Fruit fly (Drosophila melanogaster) whole organism, embryonic: ENCODE data around the gene CG43354.

ENCODE experiments used
- Atf-2 ChIP-seq: fragments of 200-800 bp; sonication (Bioruptor generic); optimal IDR thresholded peaks from 2 replicates; lab custom pipeline; 2016; ENCODE audit warnings: missing biosample characterization, missing genetic modification characterization
- Atf6 ChIP-seq: fragments of 200-800 bp; sonication (Bioruptor generic); IDR thresholded peaks from 2 replicates; pipeline ENCODE4 v1.3.6; 2022; ENCODE audit warnings: missing biosample characterization, missing genetic modification characterization
- B-H2 ChIP-seq: fragments of 200-800 bp; sonication (Bioruptor generic); optimal IDR thresholded peaks from 2 replicates; lab custom pipeline; 2018; ENCODE audit warnings: missing biosample characterization, mild to moderate bottlenecking, missing genetic modification characterization
- BEAF-32 ChIP-seq: fragments of 200-800 bp; sonication (Bioruptor generic); optimal IDR thresholded peaks from 3 replicates; lab custom pipeline; 2017; ENCODE audit warnings: missing biosample characterization, missing genetic modification characterization, mild to moderate bottlenecking, moderate library complexity, missing genetic modification reagents
- CG10366 ChIP-seq: fragments of 200-800 bp; sonication (Bioruptor generic); IDR thresholded peaks from 2 replicates; pipeline ENCODE4 v1.3.6; 2022; ENCODE audit warnings: missing biosample characterization, missing genetic modification characterization
- CG10654 ChIP-seq: fragments of 200-800 bp; sonication (Bioruptor generic); optimal IDR thresholded peaks from 2 replicates; lab custom pipeline; 2016; ENCODE audit warnings: missing biosample characterization, missing genetic modification characterization
- CG11398 ChIP-seq: fragments of 200-800 bp; sonication (Bioruptor generic); optimal IDR thresholded peaks from 2 replicates; lab custom pipeline; 2016; ENCODE audit warnings: missing biosample characterization, missing genetic modification characterization
- CG11696 ChIP-seq: fragments of 200-800 bp; sonication (Bioruptor generic); IDR thresholded peaks from 2 replicates; pipeline ENCODE4 v1.3.6; 2022; ENCODE audit warnings: missing biosample characterization, missing genetic modification characterization
- CG14710 ChIP-seq: fragments of 200-800 bp; sonication (Bioruptor generic); optimal IDR thresholded peaks from 3 replicates; lab custom pipeline; 2019; ENCODE audit warnings: missing biosample characterization, mild to moderate bottlenecking, missing genetic modification characterization, moderate library complexity
- CG1529 ChIP-seq: fragments of 200-800 bp; sonication (Bioruptor generic); optimal IDR thresholded peaks from 3 replicates; lab custom pipeline; 2018; ENCODE audit warnings: missing biosample characterization, missing genetic modification characterization
- CG15479 ChIP-seq: fragments of 200-800 bp; sonication (Bioruptor generic); optimal IDR thresholded peaks from 3 replicates; lab custom pipeline; 2019; ENCODE audit warnings: missing biosample characterization, mild to moderate bottlenecking, missing genetic modification characterization, moderate library complexity
- CG15601 ChIP-seq: fragments of 200-800 bp; sonication (Bioruptor generic); optimal IDR thresholded peaks from 3 replicates; lab custom pipeline; 2019; ENCODE audit warnings: missing biosample characterization, mild to moderate bottlenecking, missing genetic modification characterization, moderate library complexity
- CG1647 ChIP-seq: fragments of 200-800 bp; sonication (Bioruptor generic); optimal IDR thresholded peaks from 3 replicates; lab custom pipeline; 2016; ENCODE audit warnings: missing biosample characterization, missing genetic modification characterization
- CG1832 ChIP-seq: fragments of 200-800 bp; sonication (Bioruptor generic); optimal IDR thresholded peaks from 2 replicates; lab custom pipeline; 2017; ENCODE audit warnings: missing biosample characterization, mild to moderate bottlenecking, missing genetic modification characterization, inconsistent platforms
- CG18599 ChIP-seq: fragments of 200-800 bp; sonication (Bioruptor generic); optimal IDR thresholded peaks from 3 replicates; lab custom pipeline; 2017; ENCODE audit warnings: missing biosample characterization, missing genetic modification characterization, mild to moderate bottlenecking, moderate library complexity, missing genetic modification reagents
- CG2129 ChIP-seq: fragments of 200-800 bp; sonication (Bioruptor generic); IDR thresholded peaks from 2 replicates; pipeline ENCODE4 v1.3.6; 2022; ENCODE audit warnings: missing biosample characterization, missing genetic modification characterization; ENCODE audit not compliant: partially characterized antibody
- CG34224 ChIP-seq: fragments of 200-800 bp; sonication (Bioruptor generic); IDR thresholded peaks from 3 replicates; pipeline ENCODE4 v1.3.6; 2022; ENCODE audit warnings: missing biosample characterization, missing genetic modification characterization; ENCODE audit not compliant: partially characterized antibody
- CG4820 ChIP-seq: fragments of 200-800 bp; sonication (Bioruptor generic); optimal IDR thresholded peaks from 3 replicates; lab custom pipeline; 2016; ENCODE audit warnings: missing biosample characterization, missing genetic modification characterization
- CG6683 ChIP-seq: fragments of 200-800 bp; sonication (Bioruptor generic); optimal IDR thresholded peaks from 2 replicates; lab custom pipeline; 2017; ENCODE audit warnings: missing biosample characterization, mild to moderate bottlenecking, missing genetic modification characterization, missing genetic modification reagents
- CG7963 ChIP-seq: fragments of 200-800 bp; sonication (Bioruptor generic); IDR thresholded peaks from 3 replicates; pipeline ENCODE4 v1.3.6; 2022; ENCODE audit warnings: missing biosample characterization, missing genetic modification characterization; ENCODE audit not compliant: partially characterized antibody
- CG8359 ChIP-seq: fragments of 200-800 bp; sonication (Bioruptor generic); optimal IDR thresholded peaks from 2 replicates; lab custom pipeline; 2017; ENCODE audit warnings: missing biosample characterization, mild to moderate bottlenecking, missing genetic modification characterization, borderline replicate concordance
- CHES-1-like ChIP-seq: fragments of 200-800 bp; sonication (Bioruptor generic); optimal IDR thresholded peaks from 2 replicates; lab custom pipeline; 2016; ENCODE audit warnings: missing biosample characterization, missing genetic modification characterization
- Chrac-16 ChIP-seq: fragments of 200-800 bp; sonication (Bioruptor generic); optimal IDR thresholded peaks from 3 replicates; lab custom pipeline; 2016; ENCODE audit warnings: missing biosample characterization, missing genetic modification characterization
- D19B ChIP-seq: fragments of 200-800 bp; sonication (Bioruptor generic); optimal IDR thresholded peaks from 2 replicates; lab custom pipeline; 2017; ENCODE audit warnings: missing biosample characterization, mild to moderate bottlenecking, missing genetic modification characterization
- Dll ChIP-seq: fragments of 200-800 bp; sonication (Bioruptor generic); IDR thresholded peaks from 4 replicates; pipeline ENCODE4 v1.3.6; 2022; ENCODE audit warnings: missing biosample characterization, missing genetic modification characterization; ENCODE audit not compliant: partially characterized antibody
- Hand ChIP-seq: fragments of 200-800 bp; sonication (Bioruptor generic); optimal IDR thresholded peaks from 2 replicates; lab custom pipeline; 2017; ENCODE audit warnings: mild to moderate bottlenecking, missing biosample characterization, missing genetic modification reagents, missing genetic modification characterization
- Hmr ChIP-seq: fragments of 200-800 bp; sonication (Bioruptor generic); optimal IDR thresholded peaks from 3 replicates; lab custom pipeline; 2017; ENCODE audit warnings: mild to moderate bottlenecking, missing biosample characterization, missing genetic modification reagents, missing genetic modification characterization
- Lpt ChIP-seq: fragments of >200 bp; optimal IDR thresholded peaks from 2 replicates; lab custom pipeline; 2018; ENCODE audit warnings: missing biosample characterization, missing genetic modification characterization
- MBD-R2 ChIP-seq: fragments of 200-800 bp; sonication (Bioruptor generic); IDR thresholded peaks from 2 replicates; pipeline ENCODE4 v1.3.6; 2022; ENCODE audit warnings: missing biosample characterization, missing genetic modification characterization
- Nf-YC ChIP-seq: fragments of 200-800 bp; optimal IDR thresholded peaks from 3 replicates; lab custom pipeline; 2019; ENCODE audit warnings: missing biosample characterization, mild to moderate bottlenecking, missing genetic modification characterization, moderate library complexity
- NfI ChIP-seq: fragments of 200-800 bp; sonication (Bioruptor generic); optimal IDR thresholded peaks from 3 replicates; lab custom pipeline; 2018; ENCODE audit warnings: missing biosample characterization, mild to moderate bottlenecking, missing genetic modification characterization, moderate library complexity
- Rx ChIP-seq: fragments of 200-800 bp; sonication (Bioruptor generic); IDR thresholded peaks from 2 replicates; pipeline ENCODE4 v1.3.6; 2022; ENCODE audit warnings: missing biosample characterization, missing genetic modification characterization
- Scr ChIP-seq: fragments of 200-800 bp; sonication (Bioruptor generic); IDR thresholded peaks from 2 replicates; pipeline ENCODE4 v1.3.6; 2022; ENCODE audit warnings: missing biosample characterization, missing genetic modification characterization; ENCODE audit not compliant: partially characterized antibody
- Taf1 ChIP-seq: fragments of 200-800 bp; sonication (Bioruptor generic); IDR thresholded peaks from 2 replicates; pipeline ENCODE4 v1.3.6; 2022; ENCODE audit warnings: missing biosample characterization, missing genetic modification characterization
- Trl ChIP-seq, 3 experiments: fragments of >200 bp in 2 of 3; fragments of 200-800 bp in 1 of 3; sonication (Bioruptor generic) in 1 of 3; optimal IDR thresholded peaks; 2 replicates in 1 of 3; 3 replicates in 2 of 3; lab custom pipeline; 2016 to 2017; ENCODE audit warnings: missing biosample characterization in 1 of 3, missing genetic modification characterization in 1 of 3
- ash1 ChIP-seq: fragments of 200-800 bp; sonication (Bioruptor generic); optimal IDR thresholded peaks from 2 replicates; lab custom pipeline; 2018; ENCODE audit warnings: missing biosample characterization, mild to moderate bottlenecking, missing genetic modification characterization
- cwo ChIP-seq: fragments of 200-800 bp; sonication (Bioruptor generic); optimal IDR thresholded peaks from 3 replicates; lab custom pipeline; 2017; ENCODE audit warnings: missing biosample characterization, missing genetic modification characterization, mild to moderate bottlenecking, moderate library complexity, missing genetic modification reagents
- dm ChIP-seq: fragments of 200-800 bp; sonication (Bioruptor generic); optimal IDR thresholded peaks from 3 replicates; lab custom pipeline; 2016; ENCODE audit warnings: missing biosample characterization, missing genetic modification characterization
- esg ChIP-seq: fragments of 200-800 bp; sonication (Bioruptor generic); conservative IDR thresholded peaks from 2 replicates; pipeline ENCODE4 v1.3.6; 2022; ENCODE audit warnings: missing biosample characterization, missing genetic modification characterization
- gsb ChIP-seq: fragments of 200-800 bp; sonication (Bioruptor generic); IDR thresholded peaks from 2 replicates; pipeline ENCODE4 v1.3.6; 2022; ENCODE audit warnings: missing biosample characterization, missing genetic modification characterization
- maf-S ChIP-seq: fragments of 200-800 bp; sonication (Bioruptor generic); optimal IDR thresholded peaks from 2 replicates; lab custom pipeline; 2016; ENCODE audit warnings: missing biosample characterization, missing genetic modification characterization
- nau ChIP-seq: fragments of 200-800 bp; sonication (Bioruptor generic); optimal IDR thresholded peaks from 3 replicates; lab custom pipeline; 2017; ENCODE audit warnings: missing biosample characterization, mild to moderate bottlenecking, missing genetic modification characterization, missing genetic modification reagents
- p53 ChIP-seq: fragments of 200-800 bp; sonication (Bioruptor generic); optimal IDR thresholded peaks from 2 replicates; lab custom pipeline; 2016; ENCODE audit warnings: missing biosample characterization, missing genetic modification characterization
- sc ChIP-seq, 3 experiments: fragments of >200 bp in 2 of 3; fragments of 200-800 bp in 1 of 3; sonication (Bioruptor generic) in 1 of 3; optimal IDR thresholded peaks; 2 replicates in 2 of 3; 3 replicates in 1 of 3; lab custom pipeline; 2017; ENCODE audit warnings: mild to moderate bottlenecking in 1 of 3, missing biosample characterization in 1 of 3, missing genetic modification characterization in 1 of 3, missing genetic modification reagents in 1 of 3
- sd ChIP-seq: fragments of 200-800 bp; sonication (Bioruptor generic); optimal IDR thresholded peaks from 3 replicates; lab custom pipeline; 2018; ENCODE audit warnings: missing biosample characterization, mild to moderate bottlenecking, missing genetic modification characterization, moderate library complexity
- sens ChIP-seq: fragments of 200-800 bp; sonication (Bioruptor generic); peaks from one replicate; lab custom pipeline; 2016; ENCODE audit warnings: missing biosample characterization, missing genetic modification characterization
- sima ChIP-seq: fragments of 200-800 bp; sonication (Bioruptor generic); optimal IDR thresholded peaks from 2 replicates; lab custom pipeline; 2016; ENCODE audit warnings: missing biosample characterization, missing genetic modification characterization
- unc-4 ChIP-seq: fragments of 200-800 bp; sonication (Bioruptor generic); IDR thresholded peaks from 2 replicates; pipeline ENCODE4 v1.3.6; 2022; ENCODE audit warnings: missing biosample characterization, missing genetic modification characterization; ENCODE audit not compliant: partially characterized antibody
- wek ChIP-seq: fragments of 200-800 bp; sonication (Bioruptor generic); optimal IDR thresholded peaks from 3 replicates; lab custom pipeline; 2018; ENCODE audit warnings: missing biosample characterization, mild to moderate bottlenecking, missing genetic modification characterization, moderate library complexity

The CG43354 gene

DNA sequence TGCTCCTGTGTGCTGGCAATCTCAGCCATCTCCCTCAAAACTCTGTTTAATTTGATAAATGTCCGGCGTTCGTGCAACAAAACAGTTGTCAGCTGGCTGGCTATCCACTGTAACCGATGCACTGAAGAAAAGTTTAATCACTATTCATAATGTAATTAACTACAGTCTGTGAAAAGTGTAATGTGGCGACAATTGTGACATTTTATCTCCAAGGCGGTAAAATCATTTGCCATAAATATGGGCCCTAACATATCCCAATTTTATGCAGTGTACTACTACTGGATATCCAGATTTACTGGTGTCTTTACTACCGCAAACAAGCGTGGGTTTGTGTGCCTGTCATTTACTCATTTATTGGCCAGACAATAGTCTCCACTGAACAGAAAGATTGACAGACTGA, 19.5 kb upstream of the CG43354 start (continued):
- no peak for TF ChIP-seq sc (optimal IDR thresholded peaks at IDR 0.05; lab: Kevin White, UChicago)
- peak; percentile 54 for TF ChIP-seq sc (GFP tag; optimal IDR thresholded peaks at IDR 0.05; lab: Kevin White, UChicago)
- TF ChIP-seq CG6683 (GFP tag; lab: Kevin White, UChicago) = no peak
- TF ChIP-seq Trl (optimal IDR thresholded peaks at IDR 0.05; lab: Kevin White, UChicago) = no peak
- TF ChIP-seq Trl (GFP tag; optimal IDR thresholded peaks at IDR 0.05; lab: Kevin White, UChicago) = no peak
- TF ChIP-seq CG11696 (GFP tag; lab: Robert Waterston, UW) = no peak
- peak; percentile 23; the same call in 1 of the 2 replicates for TF ChIP-seq MBD-R2 (GFP tag; lab: Robert Waterston, UW)
- TF ChIP-seq D19B (GFP tag; lab: Kevin White, UChicago) = no peak
- TF ChIP-seq p53 (GFP tag; lab: Kevin White, UChicago) = no peak
- TF ChIP-seq Atf-2 (GFP tag; lab: Kevin White, UChicago) = peak; percentile 8
- TF ChIP-seq wek (GFP tag; lab: Kevin White, UChicago) = no peak
- no peak for TF ChIP-seq dm
- TF ChIP-seq CG1529 = peak; percentile 25
- TF ChIP-seq CG10366 (GFP tag; lab: Robert Waterston, UW) = no peak
- TF ChIP-seq sd (tag; lab: Kevin White, UChicago) = no peak
- 0 out of 2 replicates have a peak, but pooled peaks have one; percentile 50 for TF ChIP-seq Atf6 (GFP tag; lab: Robert Waterston, UW)
- TF ChIP-seq cwo = peak; percentile 19
- TF ChIP-seq gsb (GFP tag; lab: Robert Waterston, UW) = no peak
- TF ChIP-seq Lpt = no peak
- TF ChIP-seq NfI = peak; percentile 39
- TF ChIP-seq Dll = no peak
- no peak for TF ChIP-seq unc-4 (GFP tag; lab: Robert Waterston, UW)
- no peak for TF ChIP-seq CG15601 (tag; lab: Kevin White, UChicago)
- TF ChIP-seq sens = peak; percentile 81
- no peak for TF ChIP-seq nau
- no peak for TF ChIP-seq Nf-YC (tag; lab: Kevin White, UChicago)
- no peak for TF ChIP-seq CG1832
- no peak for TF ChIP-seq CG15479 (GFP tag; lab: Kevin White, UChicago)
- no peak for TF ChIP-seq CHES-1-like
- peak; percentile 35 for TF ChIP-seq Hmr (GFP tag; lab: Kevin White, UChicago)
- TF ChIP-seq sima (GFP tag; lab: Kevin White, UChicago) = no peak
- TF ChIP-seq ash1 (GFP tag; lab: Kevin White, UChicago) = no peak
- no peak for TF ChIP-seq esg (GFP tag; lab: Robert Waterston, UW)
- TF ChIP-seq CG18599 = peak; percentile 48
- no peak for TF ChIP-seq maf-S (GFP tag; lab: Kevin White, UChicago)
- TF ChIP-seq CG7963 (GFP tag; lab: Robert Waterston, UW) = no peak
- no peak for TF ChIP-seq Hand
- no peak for TF ChIP-seq CG8359 (GFP tag; lab: Kevin White, UChicago)
- no peak for TF ChIP-seq Scr (GFP tag; lab: Robert Waterston, UW)
- peak; percentile 4 for TF ChIP-seq CG11398 (GFP tag; lab: Kevin White, UChicago)
- TF ChIP-seq B-H2 (GFP tag; lab: Kevin White, UChicago) = no peak
- no peak for TF ChIP-seq CG34224 (GFP tag; lab: Robert Waterston, UW)
- TF ChIP-seq CG4820 (GFP tag; lab: Kevin White, UChicago) = no peak
- TF ChIP-seq Chrac-16 (GFP tag; lab: Kevin White, UChicago) = peak; percentile 25
- TF ChIP-seq BEAF-32 (GFP tag; lab: Kevin White, UChicago) = no peak
- no peak for TF ChIP-seq CG2129
- no peak for TF ChIP-seq CG1647
- no peak for TF ChIP-seq CG10654 (GFP tag; lab: Kevin White, UChicago)
- TF ChIP-seq Taf1 (GFP tag; lab: Robert Waterston, UW) = no peak
- peak; percentile 50; the same call in 1 of the 2 replicates for TF ChIP-seq Rx (GFP tag; lab: Robert Waterston, UW)
- no peak for TF ChIP-seq CG14710 (tag; lab: Kevin White, UChicago)
